Fruit fly (Drosophila melanogaster) S2 (cell line): Measurements from ENCODE around the gene Elp1.

Source experiments
- CG8478 ChIP-seq: fragments of >200 bp; optimal IDR thresholded peaks from 2 replicates; lab custom pipeline; 2018
- CTCF ChIP-seq, 2 experiments: fragments of >200 bp; optimal IDR thresholded peaks; 2 replicates each; lab custom pipeline; 2018

- TF ChIP-seq CG8478 (lab: Kevin White, UChicago) (no peak), CTCF (optimal IDR thresholded peaks at IDR 0.05; lab: Kevin White, UChicago) (no peak)
Measured at dm6 chr3R:11612467-11612866, 38.3 kb upstream of the Elp1 start.
